Fruit fly (Drosophila melanogaster) whole organism, embryonic: ENCODE measurements around the gene CG5697.

ENCODE experiments used
- B-H2 ChIP-seq: fragments of 200-800 bp; sonication (Bioruptor generic); optimal IDR thresholded peaks from 2 replicates; lab custom pipeline; 2018; ENCODE audit warnings: missing biosample characterization, mild to moderate bottlenecking, missing genetic modification characterization
- Blimp-1 ChIP-seq: fragments of 200-800 bp; sonication (Bioruptor generic); optimal IDR thresholded peaks from 3 replicates; lab custom pipeline; 2018; ENCODE audit warnings: missing biosample characterization, missing genetic modification characterization, mild to moderate bottlenecking, moderate library complexity, missing genetic modification reagents
- CG10543 ChIP-seq: fragments of 200-800 bp; sonication (Bioruptor generic); optimal IDR thresholded peaks from 3 replicates; lab custom pipeline; 2017; ENCODE audit warnings: missing biosample characterization, mild to moderate bottlenecking, missing genetic modification characterization, moderate library complexity
- CG11085 ChIP-seq: fragments of 200-800 bp; sonication (Bioruptor generic); IDR thresholded peaks from 2 replicates; pipeline ENCODE4 v1.3.6; 2022; ENCODE audit warnings: missing biosample characterization, missing genetic modification characterization
- CG11093 ChIP-seq: fragments of 200-800 bp; sonication (Bioruptor generic); IDR thresholded peaks from 3 replicates; pipeline ENCODE4 v1.3.6; 2022; ENCODE audit warnings: missing biosample characterization, missing genetic modification characterization
- CG1233 ChIP-seq: fragments of 200-800 bp; sonication (Bioruptor generic); optimal IDR thresholded peaks from 4 replicates; lab custom pipeline; 2018; ENCODE audit warnings: missing biosample characterization, mild to moderate bottlenecking, missing genetic modification characterization
- CG14710 ChIP-seq: fragments of 200-800 bp; sonication (Bioruptor generic); optimal IDR thresholded peaks from 3 replicates; lab custom pipeline; 2019; ENCODE audit warnings: missing biosample characterization, mild to moderate bottlenecking, missing genetic modification characterization, moderate library complexity
- CG1602 ChIP-seq: fragments of 200-800 bp; sonication (Bioruptor generic); optimal IDR thresholded peaks from 3 replicates; lab custom pipeline; 2016; ENCODE audit warnings: missing biosample characterization, missing genetic modification characterization
- CG2889 ChIP-seq: fragments of 200-800 bp; sonication (Bioruptor generic); IDR thresholded peaks from 3 replicates; pipeline ENCODE4 v1.3.6; 2022; ENCODE audit warnings: missing biosample characterization, missing genetic modification characterization
- CG30403 ChIP-seq: fragments of 200-800 bp; sonication (Bioruptor generic); optimal IDR thresholded peaks from 3 replicates; lab custom pipeline; 2016; ENCODE audit warnings: missing biosample characterization, missing genetic modification characterization
- CG31224 ChIP-seq: fragments of 200-800 bp; sonication (Bioruptor generic); IDR thresholded peaks from 2 replicates; pipeline ENCODE4 v1.3.6; 2022; ENCODE audit warnings: missing biosample characterization, missing genetic modification characterization
- CG33557 ChIP-seq: fragments of 200-800 bp; sonication (Bioruptor generic); optimal IDR thresholded peaks from 2 replicates; lab custom pipeline; 2019; ENCODE audit warnings: missing biosample characterization, mild to moderate bottlenecking, missing genetic modification characterization, moderate library complexity
- CG34376 ChIP-seq: fragments of 200-800 bp; sonication (Bioruptor generic); optimal IDR thresholded peaks from 2 replicates; lab custom pipeline; 2018; ENCODE audit warnings: missing biosample characterization, mild to moderate bottlenecking, missing genetic modification characterization
- CG4282 ChIP-seq: fragments of 200-800 bp; sonication (Bioruptor generic); optimal IDR thresholded peaks from 2 replicates; lab custom pipeline; 2016; ENCODE audit warnings: missing biosample characterization, missing genetic modification characterization
- CG4360 ChIP-seq: fragments of 200-800 bp; sonication (Bioruptor generic); IDR thresholded peaks from 2 replicates; pipeline ENCODE4 v1.3.6; 2022; ENCODE audit warnings: missing biosample characterization, missing genetic modification characterization
- CG43689 ChIP-seq: fragments of 200-800 bp; sonication (Bioruptor generic); IDR thresholded peaks from 2 replicates; pipeline ENCODE4 v1.3.6; 2022; ENCODE audit warnings: missing biosample characterization, missing genetic modification characterization
- CG6272 ChIP-seq: fragments of 200-800 bp; sonication (Bioruptor generic); IDR thresholded peaks from 2 replicates; pipeline ENCODE4 v1.3.6; 2022; ENCODE audit warnings: missing biosample characterization, missing genetic modification characterization
- CG6654 ChIP-seq: fragments of 200-800 bp; sonication (Bioruptor generic); optimal IDR thresholded peaks from 2 replicates; lab custom pipeline; 2017; ENCODE audit warnings: missing biosample characterization, mild to moderate bottlenecking, missing genetic modification characterization
- CG8359 ChIP-seq: fragments of 200-800 bp; sonication (Bioruptor generic); optimal IDR thresholded peaks from 2 replicates; lab custom pipeline; 2017; ENCODE audit warnings: missing biosample characterization, mild to moderate bottlenecking, missing genetic modification characterization, borderline replicate concordance
- CG8478 ChIP-seq: fragments of >200 bp; optimal IDR thresholded peaks from 2 replicates; lab custom pipeline; 2018
- CHES-1-like ChIP-seq: fragments of 200-800 bp; sonication (Bioruptor generic); optimal IDR thresholded peaks from 2 replicates; lab custom pipeline; 2016; ENCODE audit warnings: missing biosample characterization, missing genetic modification characterization
- D ChIP-seq, 2 experiments: fragments of 200-800 bp in 1 of 2; fragments of >200 bp in 1 of 2; sonication (Bioruptor generic) in 1 of 2; optimal IDR thresholded peaks; 2 replicates in 1 of 2; 3 replicates in 1 of 2; lab custom pipeline; 2017; ENCODE audit warnings: mild to moderate bottlenecking in 1 of 2, missing biosample characterization in 1 of 2, missing genetic modification characterization in 1 of 2, missing genetic modification reagents in 1 of 2
- D19A ChIP-seq: fragments of 200-800 bp; optimal IDR thresholded peaks from 3 replicates; lab custom pipeline; 2019; ENCODE audit warnings: missing biosample characterization, mild to moderate bottlenecking, missing genetic modification characterization, moderate library complexity
- Fer3 ChIP-seq: fragments of 200-800 bp; sonication (Bioruptor generic); optimal IDR thresholded peaks from 2 replicates; lab custom pipeline; 2018; ENCODE audit warnings: missing biosample characterization, mild to moderate bottlenecking, missing genetic modification characterization, moderate library complexity
- Gug ChIP-seq: fragments of 200-800 bp; sonication (Bioruptor generic); IDR thresholded peaks from 4 replicates; pipeline ENCODE4 v1.3.6; 2022; ENCODE audit warnings: missing biosample characterization, missing genetic modification characterization
- HLH3B ChIP-seq: fragments of 200-800 bp; sonication (Bioruptor generic); IDR thresholded peaks from 2 replicates; pipeline ENCODE4 v1.3.6; 2022; ENCODE audit warnings: missing biosample characterization, missing genetic modification characterization
- Hr51 ChIP-seq, 2 experiments: fragments of 200-800 bp; sonication (Bioruptor generic); optimal IDR thresholded peaks; 2 replicates in 1 of 2; 3 replicates in 1 of 2; lab custom pipeline; 2016 to 2018; ENCODE audit warnings: missing biosample characterization in 2 of 2, missing genetic modification characterization in 2 of 2, mild to moderate bottlenecking in 1 of 2, moderate library complexity in 1 of 2
- Opbp ChIP-seq: fragments of 200-800 bp; sonication (Bioruptor generic); IDR thresholded peaks from 3 replicates; pipeline ENCODE4 v1.3.6; 2022; ENCODE audit warnings: missing biosample characterization, missing genetic modification characterization; ENCODE audit not compliant: partially characterized antibody
- Optix ChIP-seq: fragments of 200-800 bp; sonication (Bioruptor generic); IDR thresholded peaks from 3 replicates; pipeline ENCODE4 v1.3.6; 2022; ENCODE audit warnings: missing biosample characterization, missing genetic modification characterization
- Pdp1 ChIP-seq, 2 experiments: fragments of 200-800 bp; sonication (Bioruptor generic); optimal IDR thresholded peaks; 3 replicates each; lab custom pipeline; 2016; ENCODE audit warnings: missing biosample characterization in 2 of 2, missing genetic modification characterization in 2 of 2, mild to moderate bottlenecking in 1 of 2, moderate library complexity in 1 of 2
- Ravus ChIP-seq: fragments of 200-800 bp; sonication (Bioruptor generic); IDR thresholded peaks from 2 replicates; pipeline ENCODE4 v1.3.6; 2022; ENCODE audit warnings: missing biosample characterization, missing genetic modification characterization
- bowl ChIP-seq: fragments of 200-800 bp; sonication (Bioruptor generic); IDR thresholded peaks from 2 replicates; pipeline ENCODE4 v1.3.6; 2022; ENCODE audit warnings: missing biosample characterization, missing genetic modification characterization
- caup ChIP-seq: fragments of 200-800 bp; sonication (Bioruptor generic); optimal IDR thresholded peaks from 3 replicates; lab custom pipeline; 2017; ENCODE audit warnings: missing biosample characterization, mild to moderate bottlenecking, missing genetic modification characterization, moderate library complexity; ENCODE audit not compliant: severe bottlenecking
- chinmo ChIP-seq: fragments of 200-800 bp; sonication (Bioruptor generic); IDR thresholded peaks from 4 replicates; pipeline ENCODE4 v1.3.6; 2022; ENCODE audit warnings: missing biosample characterization, missing genetic modification characterization; ENCODE audit not compliant: partially characterized antibody
- corto ChIP-seq: fragments of 200-800 bp; sonication (Bioruptor generic); optimal IDR thresholded peaks from 2 replicates; lab custom pipeline; 2016; ENCODE audit warnings: missing biosample characterization, mild to moderate bottlenecking, missing genetic modification characterization, moderate library complexity
- dati ChIP-seq: fragments of 200-800 bp; sonication (Bioruptor generic); IDR thresholded peaks from 2 replicates; pipeline ENCODE4 v1.3.6; 2022; ENCODE audit warnings: missing biosample characterization, missing genetic modification characterization
- eyg ChIP-seq: fragments of 200-800 bp; sonication (Bioruptor generic); optimal IDR thresholded peaks from 3 replicates; lab custom pipeline; 2016; ENCODE audit warnings: missing biosample characterization, missing genetic modification characterization
- fu2 ChIP-seq: fragments of 200-800 bp; sonication (Bioruptor generic); optimal IDR thresholded peaks from 2 replicates; lab custom pipeline; 2016; ENCODE audit warnings: missing biosample characterization, missing genetic modification characterization
- gcm ChIP-seq: fragments of 200-800 bp; sonication (Bioruptor generic); optimal IDR thresholded peaks from 2 replicates; lab custom pipeline; 2019; ENCODE audit warnings: missing biosample characterization, mild to moderate bottlenecking, missing genetic modification characterization, moderate library complexity
- klu ChIP-seq: fragments of 200-800 bp; sonication (Bioruptor generic); IDR thresholded peaks from 2 replicates; pipeline ENCODE4 v1.3.6; 2022; ENCODE audit warnings: missing biosample characterization, missing genetic modification characterization
- mirr ChIP-seq: fragments of 200-800 bp; sonication (Bioruptor generic); optimal IDR thresholded peaks from 3 replicates; lab custom pipeline; 2018; ENCODE audit warnings: missing biosample characterization, mild to moderate bottlenecking, missing genetic modification characterization
- nmo ChIP-seq: fragments of 200-800 bp; sonication (Bioruptor generic); optimal IDR thresholded peaks from 2 replicates; lab custom pipeline; 2018; ENCODE audit warnings: missing biosample characterization, mild to moderate bottlenecking, missing genetic modification characterization, moderate library complexity
- so ChIP-seq: fragments of 200-800 bp; sonication (Bioruptor generic); IDR thresholded peaks from 3 replicates; pipeline ENCODE4 v1.3.6; 2022; ENCODE audit warnings: missing biosample characterization, missing genetic modification characterization
- ttk ChIP-seq: fragments of 200-800 bp; sonication (Bioruptor generic); IDR thresholded peaks from 2 replicates; pipeline ENCODE4 v2.1.2; 2022; ENCODE audit warnings: missing biosample characterization, missing genetic modification characterization
- z ChIP-seq: fragments of 200-800 bp; sonication (Bioruptor generic); IDR thresholded peaks from 3 replicates; pipeline ENCODE4 v1.3.6; 2022; ENCODE audit warnings: missing biosample characterization, missing genetic modification characterization

CG5697 gene

dm6 chr3R:21059486-21060356 is 44.0 kb downstream of the CG5697 start (continued):
- TF ChIP-seq Pdp1 (GFP tag; optimal IDR thresholded peaks at IDR 0.05; lab: Kevin White, UChicago) (peak in 1 of 2 experiments; percentile 56), D19A (tag; lab: Kevin White, UChicago) (peak; percentile 42), CG4360 (GFP tag; lab: Robert Waterston, UW) (peak; percentile 74), CG1233 (peak; percentile 1), Hr51 (GFP tag; optimal IDR thresholded peaks at IDR 0.05; lab: Kevin White, UChicago) (no peak), CG31224 (GFP tag; lab: Robert Waterston, UW) (no peak)

DNA sequence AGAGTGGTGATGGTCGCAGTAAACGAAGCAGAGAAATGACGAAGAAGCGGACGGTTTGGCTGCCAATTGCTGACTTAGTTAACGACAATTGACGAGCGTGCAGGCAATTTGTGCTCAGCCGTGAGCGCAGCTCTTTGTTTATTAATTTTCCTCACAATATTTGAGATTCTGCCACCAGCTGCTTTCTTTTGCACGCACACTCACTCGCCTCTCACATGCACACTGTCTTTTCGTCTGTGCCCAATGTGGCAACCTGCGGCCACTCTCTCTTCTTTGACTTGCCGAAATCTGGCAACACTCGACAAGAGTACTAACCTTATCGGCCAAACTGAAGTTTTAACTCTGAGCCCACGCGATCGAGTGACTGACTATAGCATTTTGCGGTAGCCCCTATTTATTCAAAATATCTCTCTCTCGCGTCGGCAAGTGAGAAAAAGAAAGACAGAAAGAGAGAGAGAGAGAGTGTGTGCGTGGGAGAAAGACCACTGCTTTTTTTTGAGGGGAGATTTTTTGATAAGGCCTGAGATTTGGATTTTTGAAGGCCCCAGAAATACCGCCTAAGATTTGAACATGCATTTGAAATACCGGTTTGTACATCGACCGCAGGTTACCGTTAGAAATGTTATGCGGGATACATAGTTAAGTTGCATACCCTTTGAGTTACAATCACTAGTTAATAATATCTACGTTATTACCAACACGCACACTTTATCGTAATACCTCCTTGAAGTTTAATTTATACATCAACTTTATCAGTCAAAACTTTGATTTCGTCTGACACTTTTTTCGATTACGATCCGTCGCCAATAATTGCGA is 44.9 kb downstream of the CG5697 start, which contains the start of gene Mvl:
TSS of gene Mvl (minus strand) at position 371 of the 816 bp plus-strand sequence.
- no peak for TF ChIP-seq fu2 (GFP tag; lab: Kevin White, UChicago)
- TF ChIP-seq Fer3 (tag; lab: Kevin White, UChicago): no peak
- TF ChIP-seq dati: no peak
- TF ChIP-seq CG6654: no peak
- TF ChIP-seq ttk: no peak
- TF ChIP-seq CG11093 (GFP tag; lab: Robert Waterston, UW): no peak
- peak; percentile 65 for TF ChIP-seq CG34376 (GFP tag; lab: Kevin White, UChicago)
- TF ChIP-seq CG6272 (GFP tag; lab: Robert Waterston, UW): no peak
- no peak for TF ChIP-seq CG30403
- no peak; the same call in 1 of the 2 replicates for TF ChIP-seq Ravus (GFP tag; lab: Robert Waterston, UW)
- TF ChIP-seq CG2889 (GFP tag; lab: Robert Waterston, UW): no peak
- no peak for TF ChIP-seq CG1602 (GFP tag; lab: Kevin White, UChicago)
- 0 out of 3 replicates have a peak, but pooled peaks have one; percentile 54 for TF ChIP-seq Opbp
- TF ChIP-seq CG11085 (GFP tag; lab: Robert Waterston, UW): no peak
- no peak for TF ChIP-seq so (GFP tag; lab: Robert Waterston, UW)
- TF ChIP-seq CG33557 (GFP tag; lab: Kevin White, UChicago): no peak
- TF ChIP-seq nmo (GFP tag; lab: Kevin White, UChicago): peak; percentile 39
- no peak for TF ChIP-seq caup (GFP tag; lab: Kevin White, UChicago)
- TF ChIP-seq eyg: no peak
- TF ChIP-seq B-H2: no peak
- no peak for TF ChIP-seq Gug (GFP tag; lab: Robert Waterston, UW)
- peak; percentile 89; the same call in 1 of the 4 replicates for TF ChIP-seq chinmo (GFP tag; lab: Robert Waterston, UW)
- TF ChIP-seq D (optimal IDR thresholded peaks at IDR 0.05; lab: Kevin White, UChicago): no peak
- no peak for TF ChIP-seq D (GFP tag; optimal IDR thresholded peaks at IDR 0.05; lab: Kevin White, UChicago)
- TF ChIP-seq HLH3B: no peak
- TF ChIP-seq z (GFP tag; lab: Robert Waterston, UW): peak; percentile 73
- peak; percentile 39 for TF ChIP-seq Blimp-1 (GFP tag; lab: Kevin White, UChicago)
- TF ChIP-seq CG43689 (GFP tag; lab: Robert Waterston, UW): no peak
- TF ChIP-seq CHES-1-like (GFP tag; lab: Kevin White, UChicago): peak; percentile 5
- TF ChIP-seq CG10543 (GFP tag; lab: Kevin White, UChicago): peak; percentile 58
- TF ChIP-seq mirr: peak; percentile 30
- TF ChIP-seq CG4282 (GFP tag; lab: Kevin White, UChicago): no peak
- TF ChIP-seq CG8359: no peak
- no peak for TF ChIP-seq bowl
- TF ChIP-seq gcm: peak; percentile 71
- TF ChIP-seq Optix (GFP tag; lab: Robert Waterston, UW): no peak
- TF ChIP-seq klu (GFP tag; lab: Robert Waterston, UW): no peak
- TF ChIP-seq CG14710 (tag; lab: Kevin White, UChicago): peak; percentile 34
- no peak for TF ChIP-seq corto (GFP tag; lab: Kevin White, UChicago)
- no peak for TF ChIP-seq CG8478
